Worm (Caenorhabditis elegans): ENCODE measurements around the gene phat-7.

Gene phat-7

ce11 chrV:4041853-4042424 lies 4.3 kb upstream of the phat-7 start, which contains the start of the genes C49G7.10 and irg-2 (continued):
- TF ChIP-seq nhr-11 (tag; optimal IDR thresholded peaks at IDR 0.05), result no peak
- TF ChIP-seq efl-3 (GFP tag; optimal IDR thresholded peaks at IDR 0.05), result no peak
- no peak for TF ChIP-seq nhr-76 (tag; optimal IDR thresholded peaks at IDR 0.05)
- TF ChIP-seq nhr-237 (tag; optimal IDR thresholded peaks at IDR 0.05), result peak; percentile 10
- no peak for TF ChIP-seq C16A3.4 (tag; optimal IDR thresholded peaks at IDR 0.05)
- peak; percentile 57 for TF ChIP-seq nhr-71 (tag; optimal IDR thresholded peaks at IDR 0.05)
- peak; percentile 27 for TF ChIP-seq nhr-47 (tag; optimal IDR thresholded peaks at IDR 0.05)
- TF ChIP-seq unc-62 (GFP tag; optimal IDR thresholded peaks at IDR 0.05), result no peak
- no peak for TF ChIP-seq nhr-85 (tag)
- TF ChIP-seq vab-15 (tag; optimal IDR thresholded peaks at IDR 0.05), result no peak
- no peak for TF ChIP-seq blmp-1 (tag; optimal IDR thresholded peaks at IDR 0.05)
- no peak for TF ChIP-seq snpc-4 (tag; optimal IDR thresholded peaks at IDR 0.05)
- TF ChIP-seq sup-37 (GFP tag; optimal IDR thresholded peaks at IDR 0.05), result no peak
- TF ChIP-seq lin-15B (tag; optimal IDR thresholded peaks at IDR 0.05), result no peak
- no peak for TF ChIP-seq mep-1 (tag; optimal IDR thresholded peaks at IDR 0.05)
- TF ChIP-seq grh-1 (GFP tag; IDR thresholded peaks at IDR 0.05), result no peak
- TF ChIP-seq Y116A8C.19 (tag; optimal IDR thresholded peaks at IDR 0.05; ENCODE audit: borderline replicate concordance), result no peak
- TF ChIP-seq unc-98 (GFP tag; IDR thresholded peaks at IDR 0.05), result no peak
- TF ChIP-seq snu-23 (GFP tag; optimal IDR thresholded peaks at IDR 0.05), result no peak
- no peak for TF ChIP-seq alr-1 (tag; optimal IDR thresholded peaks at IDR 0.05; ENCODE audit: borderline replicate concordance)
- TF ChIP-seq zip-4 (GFP tag; optimal IDR thresholded peaks at IDR 0.05), result peak; percentile 99
- TF ChIP-seq fkh-4 (tag; optimal IDR thresholded peaks at IDR 0.05; ENCODE audit: borderline replicate concordance), result no peak

ce11 chrV:4043632-4044031 lies 2.6 kb upstream of the phat-7 start, which contains the start of gene phat-3:
TSS of gene phat-3 (plus strand) at chrV:4043932.
- TF ChIP-seq fkh-10 (GFP tag; optimal IDR thresholded peaks at IDR 0.05) (no peak), aly-2 (tag; optimal IDR thresholded peaks at IDR 0.05) (no peak), hlh-17 (GFP tag; optimal IDR thresholded peaks at IDR 0.05; ENCODE audit: borderline replicate concordance) (no peak), egl-27 (tag; optimal IDR thresholded peaks at IDR 0.05) (no peak), nhr-11 (tag; optimal IDR thresholded peaks at IDR 0.05) (no peak), mef-2 (tag; optimal IDR thresholded peaks at IDR 0.05) (no peak), lin-15B (tag; optimal IDR thresholded peaks at IDR 0.05) (no peak), aha-1 (tag; optimal IDR thresholded peaks at IDR 0.05) (no peak), unc-130 (tag; optimal IDR thresholded peaks at IDR 0.05) (no peak), ceh-8 (GFP tag; optimal IDR thresholded peaks at IDR 0.05) (no peak), elt-3 (tag; optimal IDR thresholded peaks at IDR 0.05) (no peak)

- no peak for TF ChIP-seq ama-1 (optimal IDR thresholded peaks at IDR 0.05)
- TF ChIP-seq efl-1 (optimal IDR thresholded peaks at IDR 0.05), result no peak
- TF ChIP-seq efl-1 (GFP tag; optimal IDR thresholded peaks at IDR 0.05 in 1 of 2), result peak in 1 of 2 experiments; percentile 24
These were observed 1.3 kb downstream of the phat-7 start, which contains the start of gene srh-169 for ce11 chrV:4047541-4047940. TSS of gene srh-169 (plus strand) at chrV:4047841.

ce11 chrV:4055025-4055424 lies 8.8 kb downstream of the phat-7 start, which contains the start of gene djr-1.2:
TSS of gene djr-1.2 (minus strand) at chrV:4055125.
- TF ChIP-seq ces-1 (GFP tag; optimal IDR thresholded peaks at IDR 0.05) (no peak), efl-1 (optimal IDR thresholded peaks at IDR 0.05) (no peak), efl-1 (GFP tag; optimal IDR thresholded peaks at IDR 0.05 in 1 of 2) (peak in 1 of 2 experiments; percentile 62), hpl-2 (GFP tag; optimal IDR thresholded peaks at IDR 0.05) (no peak), elt-2 (tag; optimal IDR thresholded peaks at IDR 0.05) (no peak), ztf-11 (tag; optimal IDR thresholded peaks at IDR 0.05) (no peak), ceh-63 (GFP tag; optimal IDR thresholded peaks at IDR 0.05) (no peak), ceh-90 (tag; optimal IDR thresholded peaks at IDR 0.05) (no peak)
